Fruit fly (Drosophila melanogaster) whole organism, embryonic: ENCODE results near the gene Hmbs.
A peak's percentile ranks its signal among the peaks of the same experiment; 100 is the strongest.

Experiments
- BEAF-32 ChIP-seq: fragments of 200-800 bp; sonication (Bioruptor generic); optimal IDR thresholded peaks from 3 replicates; lab custom pipeline; 2017; ENCODE audit warnings: missing biosample characterization, missing genetic modification characterization, mild to moderate bottlenecking, moderate library complexity, missing genetic modification reagents
- Bgb ChIP-seq: fragments of 200-800 bp; sonication (Bioruptor generic); IDR thresholded peaks from 2 replicates; pipeline ENCODE4 v1.3.6; 2022; ENCODE audit warnings: missing biosample characterization, missing genetic modification characterization; ENCODE audit not compliant: partially characterized antibody
- CG10462 ChIP-seq: fragments of 200-800 bp; sonication (Bioruptor generic); optimal IDR thresholded peaks from 2 replicates; lab custom pipeline; 2016; ENCODE audit warnings: missing biosample characterization, missing genetic modification characterization
- CG10543 ChIP-seq: fragments of 200-800 bp; sonication (Bioruptor generic); optimal IDR thresholded peaks from 3 replicates; lab custom pipeline; 2017; ENCODE audit warnings: missing biosample characterization, mild to moderate bottlenecking, missing genetic modification characterization, moderate library complexity
- CG10979 ChIP-seq: fragments of 200-800 bp; sonication (Bioruptor generic); optimal IDR thresholded peaks from 2 replicates; lab custom pipeline; 2018; ENCODE audit warnings: missing biosample characterization, mild to moderate bottlenecking, missing genetic modification characterization, moderate library complexity
- CG12391 ChIP-seq: fragments of 200-800 bp; sonication (Bioruptor generic); optimal IDR thresholded peaks from 3 replicates; lab custom pipeline; 2018; ENCODE audit warnings: missing biosample characterization, mild to moderate bottlenecking, missing genetic modification characterization, moderate library complexity
- CG13287 ChIP-seq: fragments of 200-800 bp; sonication (Bioruptor generic); IDR thresholded peaks from 2 replicates; pipeline ENCODE4 v1.3.6; 2022; ENCODE audit warnings: missing biosample characterization, missing genetic modification characterization; ENCODE audit not compliant: partially characterized antibody
- CG14014 ChIP-seq: fragments of 200-800 bp; sonication (Bioruptor generic); IDR thresholded peaks from 2 replicates; pipeline ENCODE4 v1.3.6; 2022; ENCODE audit warnings: missing biosample characterization, missing genetic modification characterization
- CG14050 ChIP-seq: fragments of 200-800 bp; sonication (Bioruptor generic); IDR thresholded peaks from 3 replicates; pipeline ENCODE4 v1.3.6; 2022; ENCODE audit warnings: missing biosample characterization, missing genetic modification characterization
- CG15696 ChIP-seq: fragments of 200-800 bp; sonication (Bioruptor generic); optimal IDR thresholded peaks from 2 replicates; lab custom pipeline; 2019; ENCODE audit warnings: missing biosample characterization, mild to moderate bottlenecking, missing genetic modification characterization, moderate library complexity
- CG16815 ChIP-seq: fragments of 200-800 bp; sonication (Bioruptor generic); optimal IDR thresholded peaks from 3 replicates; lab custom pipeline; 2017; ENCODE audit warnings: missing biosample characterization, mild to moderate bottlenecking, missing genetic modification characterization
- CG17186 ChIP-seq: fragments of 200-800 bp; sonication (Bioruptor generic); optimal IDR thresholded peaks from 3 replicates; lab custom pipeline; 2017; ENCODE audit warnings: missing biosample characterization, missing genetic modification reagents, missing genetic modification characterization
- CG17568 ChIP-seq: fragments of 200-800 bp; sonication (Bioruptor generic); optimal IDR thresholded peaks from 2 replicates; lab custom pipeline; 2018; ENCODE audit warnings: missing biosample characterization, mild to moderate bottlenecking, missing genetic modification characterization, moderate library complexity
- CG2120 ChIP-seq: fragments of 200-800 bp; sonication (Bioruptor generic); optimal IDR thresholded peaks from 3 replicates; lab custom pipeline; 2016; ENCODE audit warnings: missing biosample characterization, missing genetic modification characterization
- CG31388 ChIP-seq: fragments of 200-800 bp; sonication (Bioruptor generic); optimal IDR thresholded peaks from 2 replicates; lab custom pipeline; 2016; ENCODE audit warnings: missing biosample characterization, missing genetic modification characterization
- CG33213 ChIP-seq: fragments of 200-800 bp; sonication (Bioruptor generic); optimal IDR thresholded peaks from 3 replicates; lab custom pipeline; 2016; ENCODE audit warnings: missing biosample characterization, missing genetic modification characterization
- CG3995 ChIP-seq: fragments of 200-800 bp; sonication (Bioruptor generic); optimal IDR thresholded peaks from 3 replicates; lab custom pipeline; 2016; ENCODE audit warnings: missing biosample characterization, missing genetic modification characterization
- CG4360 ChIP-seq: fragments of 200-800 bp; sonication (Bioruptor generic); IDR thresholded peaks from 2 replicates; pipeline ENCODE4 v1.3.6; 2022; ENCODE audit warnings: missing biosample characterization, missing genetic modification characterization
- CG4820 ChIP-seq: fragments of 200-800 bp; sonication (Bioruptor generic); optimal IDR thresholded peaks from 3 replicates; lab custom pipeline; 2016; ENCODE audit warnings: missing biosample characterization, missing genetic modification characterization
- CG5245 ChIP-seq: fragments of 200-800 bp; sonication (Bioruptor generic); optimal IDR thresholded peaks from 3 replicates; lab custom pipeline; 2016; ENCODE audit warnings: missing biosample characterization, missing genetic modification characterization
- CG7271 ChIP-seq: fragments of 200-800 bp; sonication (Bioruptor generic); optimal IDR thresholded peaks from 2 replicates; lab custom pipeline; 2018; ENCODE audit warnings: missing biosample characterization, mild to moderate bottlenecking, missing genetic modification characterization, moderate library complexity
- CG8089 ChIP-seq: fragments of 200-800 bp; sonication (Bioruptor generic); optimal IDR thresholded peaks from 3 replicates; lab custom pipeline; 2016; ENCODE audit warnings: missing biosample characterization, missing genetic modification characterization
- CG8290 ChIP-seq, 3 experiments: fragments of 200-800 bp; sonication (Bioruptor generic); optimal IDR thresholded peaks; 2 replicates each; lab custom pipeline; 2016 to 2019; ENCODE audit warnings: missing biosample characterization in 3 of 3, missing genetic modification characterization in 3 of 3, mild to moderate bottlenecking in 2 of 3, moderate library complexity in 1 of 3
- CG8944 ChIP-seq: fragments of 200-800 bp; sonication (Bioruptor generic); optimal IDR thresholded peaks from 3 replicates; lab custom pipeline; 2016; ENCODE audit warnings: missing biosample characterization, missing genetic modification characterization
- CG9876 ChIP-seq: fragments of 200-800 bp; sonication (Bioruptor generic); optimal IDR thresholded peaks from 2 replicates; lab custom pipeline; 2016; ENCODE audit warnings: missing biosample characterization, missing genetic modification characterization
- CG9932 ChIP-seq: fragments of 200-800 bp; sonication (Bioruptor generic); IDR thresholded peaks from 2 replicates; pipeline ENCODE4 v1.3.6; 2022; ENCODE audit warnings: missing biosample characterization, missing genetic modification characterization
- Dip3 ChIP-seq: fragments of 200-800 bp; sonication (Bioruptor generic); optimal IDR thresholded peaks from 3 replicates; lab custom pipeline; 2016; ENCODE audit warnings: missing biosample characterization, missing genetic modification characterization
- Dp ChIP-seq: fragments of 200-800 bp; sonication (Bioruptor generic); optimal IDR thresholded peaks from 2 replicates; lab custom pipeline; 2018; ENCODE audit warnings: missing biosample characterization, mild to moderate bottlenecking, missing genetic modification characterization, moderate library complexity
- ERR ChIP-seq: fragments of 200-800 bp; sonication (Bioruptor generic); optimal IDR thresholded peaks from 2 replicates; lab custom pipeline; 2016; ENCODE audit warnings: missing biosample characterization, missing genetic modification characterization
- Elba2 ChIP-seq: fragments of 200-800 bp; sonication (Bioruptor generic); optimal IDR thresholded peaks from 3 replicates; lab custom pipeline; 2016; ENCODE audit warnings: missing biosample characterization, missing genetic modification characterization
- Fer1 ChIP-seq: fragments of 200-800 bp; sonication (Bioruptor generic); optimal IDR thresholded peaks from 2 replicates; lab custom pipeline; 2017; ENCODE audit warnings: missing biosample characterization, mild to moderate bottlenecking, missing genetic modification characterization
- HmgZ ChIP-seq: fragments of 200-800 bp; sonication (Bioruptor generic); optimal IDR thresholded peaks from 2 replicates; lab custom pipeline; 2018; ENCODE audit warnings: missing biosample characterization, mild to moderate bottlenecking, missing genetic modification characterization
- Hr51 ChIP-seq, 2 experiments: fragments of 200-800 bp; sonication (Bioruptor generic); optimal IDR thresholded peaks; 2 replicates in 1 of 2; 3 replicates in 1 of 2; lab custom pipeline; 2016 to 2018; ENCODE audit warnings: missing biosample characterization in 2 of 2, missing genetic modification characterization in 2 of 2, mild to moderate bottlenecking in 1 of 2, moderate library complexity in 1 of 2
- Kr ChIP-seq: fragments of 200-800 bp; sonication (Bioruptor generic); optimal IDR thresholded peaks from 2 replicates; lab custom pipeline; 2017; ENCODE audit warnings: missing biosample characterization, mild to moderate bottlenecking, missing genetic modification characterization
- Lhr ChIP-seq: fragments of 200-800 bp; sonication (Bioruptor generic); optimal IDR thresholded peaks from 3 replicates; lab custom pipeline; 2017; ENCODE audit warnings: mild to moderate bottlenecking, missing biosample characterization, missing genetic modification reagents, missing genetic modification characterization
- Opbp ChIP-seq: fragments of 200-800 bp; sonication (Bioruptor generic); IDR thresholded peaks from 3 replicates; pipeline ENCODE4 v1.3.6; 2022; ENCODE audit warnings: missing biosample characterization, missing genetic modification characterization; ENCODE audit not compliant: partially characterized antibody
- Ssrp ChIP-seq: fragments of 200-800 bp; sonication (Bioruptor generic); optimal IDR thresholded peaks from 2 replicates; lab custom pipeline; 2018; ENCODE audit warnings: missing biosample characterization, mild to moderate bottlenecking, missing genetic modification characterization, moderate library complexity
- ab ChIP-seq: fragments of 200-800 bp; sonication (Bioruptor generic); optimal IDR thresholded peaks from 2 replicates; lab custom pipeline; 2016; ENCODE audit warnings: missing biosample characterization, missing genetic modification characterization
- bcd ChIP-seq: fragments of 200-800 bp; sonication (Bioruptor generic); optimal IDR thresholded peaks from 2 replicates; lab custom pipeline; 2017; ENCODE audit warnings: missing biosample characterization, mild to moderate bottlenecking, missing genetic modification characterization
- caup ChIP-seq: fragments of 200-800 bp; sonication (Bioruptor generic); optimal IDR thresholded peaks from 3 replicates; lab custom pipeline; 2017; ENCODE audit warnings: missing biosample characterization, mild to moderate bottlenecking, missing genetic modification characterization, moderate library complexity; ENCODE audit not compliant: severe bottlenecking
- dpn ChIP-seq, 2 experiments: fragments of 200-800 bp; sonication (Bioruptor generic); optimal IDR thresholded peaks; 3 replicates each; lab custom pipeline; 2016; ENCODE audit warnings: missing biosample characterization in 2 of 2, missing genetic modification characterization in 2 of 2
- luna ChIP-seq: fragments of 200-800 bp; sonication (Bioruptor generic); optimal IDR thresholded peaks from 2 replicates; lab custom pipeline; 2016; ENCODE audit warnings: missing biosample characterization, missing genetic modification characterization
- sqz ChIP-seq: fragments of 200-800 bp; sonication (Bioruptor generic); optimal IDR thresholded peaks from 3 replicates; lab custom pipeline; 2018; ENCODE audit warnings: missing biosample characterization, mild to moderate bottlenecking, missing genetic modification characterization
- tll ChIP-seq, 2 experiments: fragments of 200-800 bp in 1 of 2; fragments of >200 bp in 1 of 2; sonication (Bioruptor generic) in 1 of 2; optimal IDR thresholded peaks; 2 replicates each; lab custom pipeline; 2017 to 2019; ENCODE audit warnings: missing biosample characterization in 2 of 2, missing genetic modification characterization in 2 of 2, mild to moderate bottlenecking in 1 of 2, moderate library complexity in 1 of 2
- trem ChIP-seq: fragments of 200-800 bp; optimal IDR thresholded peaks from 3 replicates; lab custom pipeline; 2019; ENCODE audit warnings: missing biosample characterization, mild to moderate bottlenecking, missing genetic modification characterization, moderate library complexity
- twi ChIP-seq: fragments of 200-800 bp; optimal IDR thresholded peaks from 2 replicates; lab custom pipeline; 2019; ENCODE audit warnings: missing biosample characterization, mild to moderate bottlenecking, missing genetic modification characterization, moderate library complexity
- unpg ChIP-seq: fragments of 200-800 bp; sonication (Bioruptor generic); optimal IDR thresholded peaks from 3 replicates; lab custom pipeline; 2018; ENCODE audit warnings: missing biosample characterization, mild to moderate bottlenecking, missing genetic modification characterization, moderate library complexity
- zfh1 ChIP-seq: fragments of 200-800 bp; sonication (Bioruptor generic); IDR thresholded peaks from 3 replicates; pipeline ENCODE4 v1.3.6; 2022; ENCODE audit warnings: missing biosample characterization, missing genetic modification characterization

Gene Hmbs

DNA sequence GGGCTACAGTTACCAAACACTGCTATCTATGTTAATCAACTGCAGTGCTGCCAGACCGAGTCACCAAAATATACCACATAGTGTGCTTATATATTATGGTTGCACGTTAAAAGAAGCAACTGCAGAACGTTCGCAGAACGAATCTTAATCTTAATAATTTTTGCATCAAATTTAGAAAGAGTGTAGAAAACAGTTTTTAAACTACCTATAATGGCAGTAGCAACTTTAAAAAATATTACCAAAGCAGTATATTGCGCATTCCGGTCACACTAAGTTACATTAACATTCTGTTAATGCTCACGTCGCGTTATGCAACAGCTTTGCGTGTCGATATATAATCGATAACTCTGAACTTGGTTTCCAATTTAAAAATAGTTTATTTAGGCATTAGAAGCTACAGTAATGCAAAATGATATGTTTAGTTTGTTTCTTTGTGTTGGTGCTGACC, 7.5 kb downstream of the Hmbs start, which contains the start of gene indra (continued):
- TF ChIP-seq CG13287 (GFP tag; lab: Robert Waterston, UW): peak; percentile 67; the same call in 1 of the 2 replicates
- TF ChIP-seq CG17186 (GFP tag; lab: Kevin White, UChicago): peak; percentile 77
- TF ChIP-seq CG12391 (tag; lab: Kevin White, UChicago): peak; percentile 67
- peak; percentile 72 for TF ChIP-seq CG9932
- TF ChIP-seq CG16815: peak; percentile 9
- TF ChIP-seq Dp (GFP tag; lab: Kevin White, UChicago): peak; percentile 76
- peak; percentile 36 for TF ChIP-seq CG4820 (GFP tag; lab: Kevin White, UChicago)
- TF ChIP-seq tll (GFP tag; optimal IDR thresholded peaks at IDR 0.05; lab: Kevin White, UChicago): no peak
- peak; percentile 36 for TF ChIP-seq CG10462 (GFP tag; lab: Kevin White, UChicago)
- TF ChIP-seq CG2120 (GFP tag; lab: Kevin White, UChicago): peak; percentile 83
- TF ChIP-seq Bgb (GFP tag; lab: Robert Waterston, UW): peak; percentile 64
- no peak for TF ChIP-seq CG31388 (GFP tag; lab: Kevin White, UChicago)
- TF ChIP-seq CG10979 (tag; lab: Kevin White, UChicago): peak; percentile 21
- TF ChIP-seq Kr: no peak
- peak; percentile 65 to 66 for TF ChIP-seq dpn (GFP tag; optimal IDR thresholded peaks at IDR 0.05; lab: Kevin White, UChicago)
- peak; percentile 5 for TF ChIP-seq CG8290 (GFP tag; optimal IDR thresholded peaks at IDR 0.05; lab: Kevin White, UChicago)
- no peak for TF ChIP-seq CG8290 (tag; optimal IDR thresholded peaks at IDR 0.05; lab: Kevin White, UChicago)
- TF ChIP-seq CG3995 (GFP tag; lab: Kevin White, UChicago): peak; percentile 91
- TF ChIP-seq sqz (GFP tag; lab: Kevin White, UChicago): peak; percentile 92
- TF ChIP-seq CG15696 (tag; lab: Kevin White, UChicago): peak; percentile 56
- TF ChIP-seq CG14014 (GFP tag; lab: Robert Waterston, UW): peak; percentile 57; the same call in 1 of the 2 replicates
- TF ChIP-seq CG8944: peak; percentile 56
- peak; percentile 47 for TF ChIP-seq twi
- peak; percentile 62 for TF ChIP-seq ERR (GFP tag; lab: Kevin White, UChicago)
- peak; percentile 69 for TF ChIP-seq HmgZ
- TF ChIP-seq luna (GFP tag; lab: Kevin White, UChicago): peak; percentile 18
- peak; percentile 59 for TF ChIP-seq Dip3 (GFP tag; lab: Kevin White, UChicago)
- TF ChIP-seq CG4360 (GFP tag; lab: Robert Waterston, UW): no peak
- peak; percentile 75 for TF ChIP-seq BEAF-32 (GFP tag; lab: Kevin White, UChicago)
- TF ChIP-seq unpg (GFP tag; lab: Kevin White, UChicago): peak; percentile 56
- no peak for TF ChIP-seq bcd (GFP tag; lab: Kevin White, UChicago)
- peak; percentile 71; the same call in 2 of the 3 replicates for TF ChIP-seq Opbp (GFP tag; lab: Robert Waterston, UW)
- TF ChIP-seq CG5245 (GFP tag; lab: Kevin White, UChicago): peak; percentile 37
- TF ChIP-seq Lhr (GFP tag; lab: Kevin White, UChicago): peak; percentile 33
- peak; percentile 21 for TF ChIP-seq ab (GFP tag; lab: Kevin White, UChicago)
- TF ChIP-seq CG33213: peak; percentile 54
- TF ChIP-seq Ssrp (tag; lab: Kevin White, UChicago): peak; percentile 53
- TF ChIP-seq CG7271 (tag; lab: Kevin White, UChicago): peak; percentile 24
- peak; percentile 44 for TF ChIP-seq Fer1 (GFP tag; lab: Kevin White, UChicago)
- TF ChIP-seq CG17568: no peak
- peak; percentile 45 for TF ChIP-seq CG8089 (GFP tag; lab: Kevin White, UChicago)
- peak; percentile 24 for TF ChIP-seq caup (GFP tag; lab: Kevin White, UChicago)
- peak; percentile 50; the same call in 1 of the 3 replicates for TF ChIP-seq zfh1 (GFP tag; lab: Robert Waterston, UW)
- peak; percentile 82 for TF ChIP-seq trem (tag; lab: Kevin White, UChicago)
- peak; percentile 58 for TF ChIP-seq Elba2 (GFP tag; lab: Kevin White, UChicago)
- TF ChIP-seq CG10543: peak; percentile 44
- peak in 1 of 2 experiments; percentile 49 for TF ChIP-seq Hr51 (GFP tag; optimal IDR thresholded peaks at IDR 0.05; lab: Kevin White, UChicago)
- TF ChIP-seq CG14050 (GFP tag; lab: Robert Waterston, UW): no peak
- peak; percentile 52 for TF ChIP-seq CG9876 (GFP tag; lab: Kevin White, UChicago)
